Fruit fly (Drosophila melanogaster) whole organism, embryonic: ENCODE results near the gene CG42716.

ENCODE experiments used
- B-H2 ChIP-seq: fragments of 200-800 bp; sonication (Bioruptor generic); optimal IDR thresholded peaks from 2 replicates; lab custom pipeline; 2018; ENCODE audit warnings: missing biosample characterization, mild to moderate bottlenecking, missing genetic modification characterization
- CG14014 ChIP-seq: fragments of 200-800 bp; sonication (Bioruptor generic); IDR thresholded peaks from 2 replicates; pipeline ENCODE4 v1.3.6; 2022; ENCODE audit warnings: missing biosample characterization, missing genetic modification characterization
- CG14710 ChIP-seq: fragments of 200-800 bp; sonication (Bioruptor generic); optimal IDR thresholded peaks from 3 replicates; lab custom pipeline; 2019; ENCODE audit warnings: missing biosample characterization, mild to moderate bottlenecking, missing genetic modification characterization, moderate library complexity
- CG16815 ChIP-seq: fragments of 200-800 bp; sonication (Bioruptor generic); optimal IDR thresholded peaks from 3 replicates; lab custom pipeline; 2017; ENCODE audit warnings: missing biosample characterization, mild to moderate bottlenecking, missing genetic modification characterization
- CG17361 ChIP-seq: fragments of 200-800 bp; sonication (Bioruptor generic); IDR thresholded peaks from 3 replicates; pipeline ENCODE4 v1.3.6; 2022; ENCODE audit warnings: missing biosample characterization, missing genetic modification characterization
- CG1792 ChIP-seq: fragments of 200-800 bp; sonication (Bioruptor generic); optimal IDR thresholded peaks from 2 replicates; lab custom pipeline; 2016; ENCODE audit warnings: missing biosample characterization, missing genetic modification characterization
- CG2129 ChIP-seq: fragments of 200-800 bp; sonication (Bioruptor generic); IDR thresholded peaks from 2 replicates; pipeline ENCODE4 v1.3.6; 2022; ENCODE audit warnings: missing biosample characterization, missing genetic modification characterization; ENCODE audit not compliant: partially characterized antibody
- dan ChIP-seq: fragments of 200-800 bp; sonication (Bioruptor generic); IDR thresholded peaks from 2 replicates; pipeline ENCODE4 v1.3.6; 2022; ENCODE audit warnings: missing biosample characterization, missing genetic modification characterization
- jing ChIP-seq: fragments of 200-800 bp; sonication (Bioruptor generic); optimal IDR thresholded peaks from 2 replicates; lab custom pipeline; 2018; ENCODE audit warnings: missing biosample characterization, mild to moderate bottlenecking, missing genetic modification characterization
- wor ChIP-seq: fragments of 200-800 bp; sonication (Bioruptor generic); IDR thresholded peaks from 2 replicates; pipeline ENCODE4 v1.3.6; 2022; ENCODE audit warnings: missing biosample characterization, missing genetic modification characterization

DNA sequence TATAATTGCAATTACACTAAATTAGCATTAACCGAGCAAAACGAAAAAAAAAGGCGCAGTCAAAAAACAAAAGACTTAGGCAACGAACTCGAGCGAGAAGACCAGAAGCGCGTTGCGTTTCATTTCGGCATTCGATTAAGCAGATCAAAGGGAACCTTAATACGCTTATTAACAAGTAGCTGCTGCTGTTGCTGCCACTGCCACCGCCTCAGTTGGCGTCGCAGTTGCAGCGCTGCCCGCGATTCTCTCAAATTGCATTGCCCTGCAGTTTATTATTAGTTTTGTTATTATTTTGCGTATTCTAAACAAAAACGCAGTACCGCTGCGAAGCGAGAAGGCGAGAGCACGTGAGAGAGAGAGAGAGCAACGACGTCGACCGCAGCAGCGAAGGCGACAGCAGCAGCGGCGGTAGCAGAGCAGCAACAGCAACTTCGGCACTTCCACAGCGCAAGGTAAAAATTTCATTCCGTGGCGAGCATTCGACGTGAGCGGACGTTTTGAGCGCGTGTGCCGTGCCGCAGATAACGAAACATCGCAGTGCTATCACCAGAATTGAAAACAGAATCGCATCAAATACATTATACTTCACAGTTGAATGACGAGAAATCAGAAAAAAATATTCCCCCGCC is 10.4 kb upstream of the CG42716 start, which contains the start of gene Notum:
- no peak for TF ChIP-seq CG16815
- no peak for TF ChIP-seq CG17361 (GFP tag; lab: Robert Waterston, UW)
- no peak for TF ChIP-seq CG1792 (GFP tag; lab: Kevin White, UChicago)
- no peak for TF ChIP-seq CG2129
- TF ChIP-seq CG14710 (tag; lab: Kevin White, UChicago), result no peak
- no peak for TF ChIP-seq jing (GFP tag; lab: Kevin White, UChicago)
- no peak for TF ChIP-seq dan (GFP tag; lab: Robert Waterston, UW)
- no peak for TF ChIP-seq CG14014
- TF ChIP-seq wor (GFP tag; lab: Robert Waterston, UW), result no peak
- no peak for TF ChIP-seq B-H2
